Fruit fly (Drosophila melanogaster): ENCODE measurements around the gene CG34133.
"Not testable (repeated sequence)": the region's sequence is repeated elsewhere in the genome, so short reads cannot be mapped to it uniquely, and the experiment has no call there.

CG34133 gene

dm6 chr3R:29903775-29904356 is 34.7 kb downstream of the CG34133 start, which contains the start of gene CG15517:
CG15517 (minus strand) TSS chr3R:29903825.
- TF ChIP-seq CTCF (optimal IDR thresholded peaks at IDR 0.05) (peak; percentile 65 to 89), CG8478 (optimal IDR thresholded peaks at IDR 0.05) (no peak)

dm6 chr3R:29905164-29905563 is 36.0 kb downstream of the CG34133 start, which contains the start of gene CG15515:
CG15515 (plus strand) TSS chr3R:29905464.
- TF ChIP-seq CTCF (optimal IDR thresholded peaks at IDR 0.05): no peak
- no peak for TF ChIP-seq CG8478 (optimal IDR thresholded peaks at IDR 0.05)

dm6 chr3R:29907601-29908175 is 38.5 kb downstream of the CG34133 start, which contains the start of gene CG31036:
CG31036 (plus strand) TSS chr3R:29908107.
- TF ChIP-seq CTCF (optimal IDR thresholded peaks at IDR 0.05): no peak
- TF ChIP-seq CG8478 (optimal IDR thresholded peaks at IDR 0.05): no peak

dm6 chr3R:29914246-29914645 is 45.1 kb downstream of the CG34133 start, which contains the start of gene Capa:
Capa (minus strand) TSS chr3R:29914346.
- TF ChIP-seq CTCF (optimal IDR thresholded peaks at IDR 0.05): no peak
- no peak for TF ChIP-seq CG8478 (optimal IDR thresholded peaks at IDR 0.05)

dm6 chr3R:29920189-29920588 is 51.0 kb downstream of the CG34133 start, which contains the start of gene trp:
trp (minus strand) TSS chr3R:29920289.
- TF ChIP-seq CTCF (optimal IDR thresholded peaks at IDR 0.05): no peak
- TF ChIP-seq CG8478 (optimal IDR thresholded peaks at IDR 0.05): no peak

dm6 chr3R:29921916-29922315 is 52.8 kb downstream of the CG34133 start, which contains the start of gene Jon99Ciii:
Jon99Ciii (plus strand) TSS chr3R:29922216.
- not testable (repeated sequence) for TF ChIP-seq CG8478, CTCF (optimal IDR thresholded peaks at IDR 0.05)

dm6 chr3R:29924515-29924914 is 55.4 kb downstream of the CG34133 start, which contains the start of gene Jon99Cii:
Jon99Cii (minus strand) TSS chr3R:29924615.
- not testable (repeated sequence) for TF ChIP-seq CG8478, CTCF (optimal IDR thresholded peaks at IDR 0.05)
